Fruit fly (Drosophila melanogaster) whole organism, pupa: Measurements from ENCODE around the gene CG9107.

Source experiments
- CG17806 ChIP-seq: fragments of 200-800 bp; sonication (Bioruptor generic); optimal IDR thresholded peaks from 2 replicates; lab custom pipeline; 2018; ENCODE audit warnings: missing biosample characterization, mild to moderate bottlenecking, missing genetic modification characterization, moderate library complexity
- CG32121 ChIP-seq: fragments of 200-800 bp; sonication (Bioruptor generic); IDR thresholded peaks from 2 replicates; pipeline ENCODE4 v1.3.6; 2022; ENCODE audit warnings: missing biosample characterization, missing genetic modification characterization
- Pif1A ChIP-seq: fragments of 200-800 bp; sonication (Bioruptor generic); optimal IDR thresholded peaks from 3 replicates; lab custom pipeline; 2016; ENCODE audit warnings: missing biosample characterization, missing genetic modification characterization

- TF ChIP-seq CG32121 (GFP tag; lab: Robert Waterston, UW) (no peak), CG17806 (no peak), Pif1A (no peak)
Observed at dm6 chr2L:6048542-6048941, 24.2 kb upstream of the CG9107 start, which contains the start of the genes CG34179 and slmo.
